Fruit fly (Drosophila melanogaster): ENCODE data around the gene Ddx56.

Gene Ddx56

DNA sequence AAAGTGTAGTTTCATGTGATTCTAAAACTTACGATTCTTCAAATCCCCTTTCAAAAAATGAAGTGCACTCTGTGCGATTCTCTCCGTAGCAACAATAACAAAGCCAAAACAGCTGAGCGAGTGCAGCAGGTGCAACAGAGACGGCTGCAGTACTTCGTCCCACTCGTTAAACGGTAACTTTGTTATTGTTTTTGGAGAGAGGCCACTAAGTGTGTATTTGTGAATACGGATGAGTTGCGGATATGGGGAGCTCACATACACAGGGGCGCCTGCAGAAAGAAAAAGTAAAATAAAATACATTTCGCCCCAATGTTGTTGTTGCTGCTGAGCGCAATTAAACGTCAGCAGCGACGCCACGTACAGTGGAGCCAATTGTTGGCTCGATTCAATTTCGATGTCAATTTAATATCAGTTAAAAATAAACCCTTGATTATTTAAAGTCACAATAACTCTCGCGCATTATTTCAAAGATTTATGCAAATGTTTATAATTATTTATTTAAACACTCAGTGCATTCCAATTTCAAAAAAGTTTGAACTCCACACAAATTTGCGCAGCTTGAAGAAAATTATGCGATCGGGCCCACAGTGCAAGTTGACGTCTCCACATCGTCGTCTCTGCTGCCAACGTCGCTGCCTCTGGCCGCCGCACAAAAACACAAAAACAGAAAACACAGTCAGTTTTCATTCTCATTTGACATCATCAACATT, 20.2 kb downstream of the Ddx56 start (continued):
- TF ChIP-seq CG6854 (GFP tag; optimal IDR thresholded peaks at IDR 0.05) = peak; percentile 98
- TF ChIP-seq Blimp-1 (GFP tag; optimal IDR thresholded peaks at IDR 0.05) = peak; percentile 96
- peak; percentile 99 for TF ChIP-seq CG8119 (GFP tag; IDR thresholded peaks at IDR 0.05)
- peak; percentile 97 for TF ChIP-seq Ets21C (GFP tag; optimal IDR thresholded peaks at IDR 0.05)
- TF ChIP-seq CG8632 (GFP tag; optimal IDR thresholded peaks at IDR 0.05) = peak; percentile 99
- TF ChIP-seq CG32006 (GFP tag; optimal IDR thresholded peaks at IDR 0.05) = peak; percentile 100
- peak; percentile 98 for TF ChIP-seq CG34406 (GFP tag; optimal IDR thresholded peaks at IDR 0.05)
- peak; percentile 99 for TF ChIP-seq CG10669 (GFP tag; optimal IDR thresholded peaks at IDR 0.05)
- TF ChIP-seq Met (GFP tag; optimal IDR thresholded peaks at IDR 0.05) = peak; percentile 98
- peak; percentile 99 for TF ChIP-seq ss (GFP tag; optimal IDR thresholded peaks at IDR 0.05)
- peak; percentile 98 for TF ChIP-seq CG11762 (GFP tag; optimal IDR thresholded peaks at IDR 0.05; ENCODE audit: insufficient read depth)
- peak; percentile 97 for TF ChIP-seq Sox15 (GFP tag; optimal IDR thresholded peaks at IDR 0.05)
- peak; percentile 99 for TF ChIP-seq Hr4 (GFP tag; optimal IDR thresholded peaks at IDR 0.05)
- TF ChIP-seq CG11902 (GFP tag; optimal IDR thresholded peaks at IDR 0.05) = peak; percentile 97

DNA sequence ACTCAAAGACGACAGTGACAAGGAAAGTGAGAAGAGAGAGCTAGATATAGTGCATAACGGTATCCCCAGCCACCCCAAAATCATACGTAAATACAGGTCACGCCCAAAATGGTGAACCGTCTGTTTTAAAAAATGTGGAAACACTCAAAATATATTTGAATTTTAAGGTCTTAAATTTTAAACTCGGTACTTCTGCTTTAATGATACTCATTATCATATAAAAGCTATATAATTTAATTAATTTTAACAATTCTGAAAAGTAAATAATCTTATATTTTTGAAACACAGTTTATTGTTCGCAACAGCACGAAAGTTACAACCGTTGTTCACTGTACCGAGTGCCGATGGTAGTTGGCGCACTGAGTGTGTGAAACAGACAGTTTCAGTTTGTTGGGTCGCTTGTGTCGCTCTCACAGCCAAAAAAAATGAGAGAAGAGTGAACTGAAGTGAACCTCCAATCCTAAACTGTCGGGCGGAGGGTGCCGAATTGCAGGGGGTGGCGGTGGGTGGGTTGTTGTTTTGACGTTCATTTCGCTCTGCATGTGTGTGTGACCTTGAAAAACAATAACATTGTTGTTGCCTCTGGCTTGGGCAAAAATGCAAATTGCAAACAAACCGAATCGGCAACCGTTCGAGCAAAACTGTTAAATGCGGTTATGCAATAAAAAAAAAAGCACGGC, 21.3 kb downstream of the Ddx56 start:
- TF ChIP-seq CG11902 (GFP tag; optimal IDR thresholded peaks at IDR 0.05) (peak; percentile 79), CG6792 (GFP tag; optimal IDR thresholded peaks at IDR 0.05) (peak; percentile 75), Met (GFP tag; optimal IDR thresholded peaks at IDR 0.05) (peak; percentile 56), fd85E (GFP tag; optimal IDR thresholded peaks at IDR 0.05) (no peak), CG3032 (tag; optimal IDR thresholded peaks at IDR 0.05) (peak; percentile 66), CG16779 (tag; optimal IDR thresholded peaks at IDR 0.05) (peak; percentile 81), acj6 (GFP tag; optimal IDR thresholded peaks at IDR 0.05) (peak; percentile 81), CG9139 (GFP tag; optimal IDR thresholded peaks at IDR 0.05) (peak; percentile 54), fd59A (GFP tag; optimal IDR thresholded peaks at IDR 0.05) (peak; percentile 66), Eip93F (GFP tag; optimal IDR thresholded peaks at IDR 0.05) (peak; percentile 71), CG1621 (tag; optimal IDR thresholded peaks at IDR 0.05) (peak; percentile 57), CG34406 (GFP tag; optimal IDR thresholded peaks at IDR 0.05) (peak; percentile 78), net (GFP tag; optimal IDR thresholded peaks at IDR 0.05) (peak; percentile 84), pdm3 (GFP tag; optimal IDR thresholded peaks at IDR 0.05) (peak; percentile 78), CG15336 (GFP tag; IDR thresholded peaks at IDR 0.05) (peak; percentile 94), CG8119 (GFP tag; IDR thresholded peaks at IDR 0.05) (peak; percentile 95), OdsH (GFP tag; optimal IDR thresholded peaks at IDR 0.05) (peak; percentile 86), Eip75B (GFP tag; optimal IDR thresholded peaks at IDR 0.05) (peak; percentile 6), CG6808 (GFP tag; optimal IDR thresholded peaks at IDR 0.05) (peak; percentile 67), dac (GFP tag; optimal IDR thresholded peaks at IDR 0.05) (peak; percentile 85), CG11762 (GFP tag; optimal IDR thresholded peaks at IDR 0.05; ENCODE audit: insufficient read depth) (peak; percentile 72), CG32006 (GFP tag; optimal IDR thresholded peaks at IDR 0.05) (peak; percentile 96), fkh (GFP tag; optimal IDR thresholded peaks at IDR 0.05) (peak; percentile 56), ss (GFP tag; optimal IDR thresholded peaks at IDR 0.05) (peak; percentile 63 to 76), CG6276 (GFP tag; optimal IDR thresholded peaks at IDR 0.05) (no peak), Ets21C (GFP tag; optimal IDR thresholded peaks at IDR 0.05) (peak; percentile 26), CG8632 (GFP tag; optimal IDR thresholded peaks at IDR 0.05) (peak; percentile 61), Blimp-1 (GFP tag; optimal IDR thresholded peaks at IDR 0.05) (peak; percentile 57), CG31627 (GFP tag; optimal IDR thresholded peaks at IDR 0.05) (peak; percentile 42), spab (GFP tag; optimal IDR thresholded peaks at IDR 0.05) (peak; percentile 63), achi (GFP tag; optimal IDR thresholded peaks at IDR 0.05) (peak; percentile 74), Gug (GFP tag; IDR thresholded peaks at IDR 0.05) (peak; percentile 43), CG10631 (GFP tag; optimal IDR thresholded peaks at IDR 0.05) (peak; percentile 78), Lpt (GFP tag; optimal IDR thresholded peaks at IDR 0.05) (peak; percentile 80), CG3919 (GFP tag; optimal IDR thresholded peaks at IDR 0.05) (peak; percentile 79), CG6854 (GFP tag; optimal IDR thresholded peaks at IDR 0.05) (peak; percentile 62), Sox14 (GFP tag; optimal IDR thresholded peaks at IDR 0.05) (peak; percentile 28), Eip78C (GFP tag) (peak; percentile 94), Hr38 (GFP tag; optimal IDR thresholded peaks at IDR 0.05) (no peak), CG7368 (GFP tag; optimal IDR thresholded peaks at IDR 0.05) (peak; percentile 64), CG8319 (GFP tag; optimal IDR thresholded peaks at IDR 0.05) (peak; percentile 43), Sox15 (GFP tag; optimal IDR thresholded peaks at IDR 0.05) (peak; percentile 73), cyc (GFP tag; optimal IDR thresholded peaks at IDR 0.05) (peak; percentile 48)
